Worm (Caenorhabditis elegans) whole organism, L2 larva: ENCODE data around the gene R02C2.7.

Experiments used
- elt-1 ChIP-seq: fragments of 150-350 bp; optimal IDR thresholded peaks from 2 replicates; lab custom pipeline; 2014; ENCODE audit warnings: missing biosample characterization, missing genetic modification characterization
- gmeb-1 ChIP-seq: fragments of 150-350 bp; optimal IDR thresholded peaks from 2 replicates; lab custom pipeline; 2014; ENCODE audit warnings: missing biosample characterization, missing genetic modification characterization
- lin-13 ChIP-seq: fragments of 150-350 bp; optimal IDR thresholded peaks from 2 replicates; lab custom pipeline; 2014; ENCODE audit warnings: missing biosample characterization, missing genetic modification reagents, missing genetic modification characterization
- lsy-2 ChIP-seq, 2 experiments: fragments of 150-350 bp in 1 of 2; sonication (generic microtip) in 1 of 2; optimal IDR thresholded peaks; 2 replicates each; lab custom pipeline; 2014 to 2017; ENCODE audit warnings: missing biosample characterization in 2 of 2, missing genetic modification characterization in 2 of 2
- nhr-10 ChIP-seq: sonication (generic microtip); optimal IDR thresholded peaks from 2 replicates; lab custom pipeline; 2017; ENCODE audit warnings: missing biosample characterization, missing genetic modification characterization
- nhr-11 ChIP-seq: fragments of 150-350 bp; optimal IDR thresholded peaks from 2 replicates; lab custom pipeline; 2014; ENCODE audit warnings: missing biosample characterization, missing genetic modification characterization
- unc-62 ChIP-seq: fragments of 150-350 bp; optimal IDR thresholded peaks from 2 replicates; lab custom pipeline; 2014; ENCODE audit warnings: missing biosample characterization, missing genetic modification reagents, missing genetic modification characterization

DNA sequence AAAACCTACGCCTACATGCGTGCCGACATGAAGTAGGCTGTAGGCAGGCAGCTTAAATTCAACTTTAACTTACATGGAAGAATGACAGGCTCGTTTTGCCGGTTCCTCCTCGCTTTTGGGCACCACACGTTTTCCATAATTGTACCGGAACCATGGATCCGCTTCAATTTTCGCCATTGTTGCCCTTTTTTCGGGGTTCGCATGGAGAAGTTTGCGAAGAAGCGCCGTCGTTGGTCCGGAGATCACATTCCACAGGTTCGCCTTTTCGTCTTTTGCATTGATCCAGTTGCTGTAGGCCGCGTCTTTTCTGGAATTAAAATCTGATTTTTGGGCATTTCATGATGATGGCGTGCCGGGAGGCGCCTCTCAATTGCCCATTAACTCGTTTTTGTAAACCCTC is 5.4 kb downstream of the R02C2.7 start:
- no peak for TF ChIP-seq unc-62 (GFP tag; lab: Kevin White, UChicago)
- no peak for TF ChIP-seq lsy-2 (tag; optimal IDR thresholded peaks at IDR 0.05; lab: Kevin White, UChicago)
- TF ChIP-seq nhr-10 = no peak
- TF ChIP-seq gmeb-1 (tag; lab: Kevin White, UChicago) = no peak
- TF ChIP-seq lin-13 = no peak
- TF ChIP-seq nhr-11 = no peak
- TF ChIP-seq elt-1 (tag; lab: Kevin White, UChicago) = no peak
